Fruit fly (Drosophila melanogaster) whole organism, pupa: ENCODE measurements around the gene CG42709.

ENCODE experiments used
- CG10348 ChIP-seq: fragments of 200-800 bp; sonication (Bioruptor generic); IDR thresholded peaks from 2 replicates; pipeline ENCODE4 v1.3.6; 2022; ENCODE audit warnings: missing biosample characterization, missing genetic modification characterization
- CG12605 ChIP-seq: fragments of 200-800 bp; sonication (Bioruptor generic); IDR thresholded peaks from 2 replicates; pipeline ENCODE4 v1.3.6; 2022; ENCODE audit warnings: missing biosample characterization, missing genetic modification characterization
- CG15710 ChIP-seq: fragments of 200-800 bp; sonication (Bioruptor generic); optimal IDR thresholded peaks from 2 replicates; lab custom pipeline; 2018; ENCODE audit warnings: missing biosample characterization, mild to moderate bottlenecking, missing genetic modification characterization, moderate library complexity
- CG17806 ChIP-seq: fragments of 200-800 bp; sonication (Bioruptor generic); optimal IDR thresholded peaks from 2 replicates; lab custom pipeline; 2018; ENCODE audit warnings: missing biosample characterization, mild to moderate bottlenecking, missing genetic modification characterization, moderate library complexity
- CG32121 ChIP-seq: fragments of 200-800 bp; sonication (Bioruptor generic); IDR thresholded peaks from 2 replicates; pipeline ENCODE4 v1.3.6; 2022; ENCODE audit warnings: missing biosample characterization, missing genetic modification characterization
- CG8159 ChIP-seq: fragments of 200-800 bp; sonication (Bioruptor generic); optimal IDR thresholded peaks from 3 replicates; lab custom pipeline; 2018; ENCODE audit warnings: missing biosample characterization, mild to moderate bottlenecking, missing genetic modification characterization, moderate library complexity
- Ets98B ChIP-seq: fragments of 200-800 bp; sonication (Bioruptor generic); IDR thresholded peaks from 2 replicates; pipeline ENCODE4 v1.3.6; 2022; ENCODE audit warnings: missing biosample characterization, missing genetic modification characterization
- Snoo ChIP-seq: fragments of 200-800 bp; sonication (Bioruptor generic); optimal IDR thresholded peaks from 3 replicates; lab custom pipeline; 2017; ENCODE audit warnings: missing biosample characterization, mild to moderate bottlenecking, missing genetic modification characterization, inconsistent platforms

DNA sequence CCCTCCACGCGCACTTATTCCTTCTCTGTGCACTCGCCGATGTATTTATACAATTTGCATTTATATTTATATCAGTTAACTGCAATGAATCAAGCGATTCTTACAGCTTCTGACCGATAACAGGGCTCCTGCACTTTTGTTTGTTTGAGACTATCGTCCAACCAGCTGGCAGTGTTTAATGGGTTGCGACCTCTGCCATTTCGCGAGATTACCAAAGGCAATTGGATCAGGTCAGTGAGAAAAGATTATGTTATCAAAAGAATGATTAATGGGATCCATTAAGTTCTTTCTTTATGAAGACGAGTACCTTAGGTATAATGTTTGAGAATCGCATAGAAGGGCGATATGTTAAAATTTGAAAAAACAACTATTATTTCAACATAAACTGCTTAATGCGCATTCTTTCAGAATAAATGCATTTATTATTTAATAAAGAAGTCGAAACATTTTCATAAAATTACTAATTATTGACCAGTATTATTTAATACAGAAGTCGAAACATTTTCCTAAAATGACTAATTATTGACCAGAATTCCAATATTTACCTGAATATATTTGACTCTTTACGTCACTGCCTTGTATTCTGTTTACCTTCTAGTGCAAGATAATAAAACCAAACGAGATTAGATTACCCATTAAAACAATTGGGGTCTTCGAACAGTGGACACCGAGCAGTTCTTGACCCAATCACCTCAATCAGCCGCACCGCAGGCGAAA lies 9.6 kb downstream of the CG42709 start:
- TF ChIP-seq CG17806 (tag; lab: Kevin White, UChicago) (no peak), Snoo (tag; lab: Kevin White, UChicago) (no peak), Ets98B (GFP tag; lab: Robert Waterston, UW) (no peak), CG10348 (GFP tag; lab: Robert Waterston, UW) (no peak), CG12605 (GFP tag; lab: Robert Waterston, UW) (no peak), CG8159 (no peak), CG15710 (no peak), CG32121 (GFP tag; lab: Robert Waterston, UW) (no peak)
